Worm (Caenorhabditis elegans): ENCODE results near the gene kvs-3.

- TF ChIP-seq ztf-23 (GFP tag; IDR thresholded peaks at IDR 0.05) (no peak), flt-1 (GFP tag; IDR thresholded peaks at IDR 0.05) (no peak), tab-1 (GFP tag; IDR thresholded peaks at IDR 0.05) (no peak), T22C8.4 (GFP tag; IDR thresholded peaks at IDR 0.05) (no peak), ztf-29 (GFP tag; IDR thresholded peaks at IDR 0.05) (no peak), med-1 (GFP tag; optimal IDR thresholded peaks at IDR 0.05; ENCODE audit: insufficient read depth) (no peak)
Observed at ce11 chrV:9272624-9273023, 45.5 kb upstream of the kvs-3 start.

All from whole organism, midembryonic.